Worm (Caenorhabditis elegans) whole organism, early embryonic: ENCODE results near the gene rnf-121.

ENCODE experiments used
- B0310.2 ChIP-seq: sonication (generic microtip); optimal IDR thresholded peaks from 2 replicates; lab custom pipeline; 2016; ENCODE audit warnings: mild to moderate bottlenecking, missing genetic modification characterization, missing compliant biosample characterization
- aly-1 ChIP-seq: sonication (generic microtip); optimal IDR thresholded peaks from 2 replicates; lab custom pipeline; 2016; ENCODE audit warnings: missing genetic modification characterization, missing compliant biosample characterization
- ama-1 ChIP-seq: fragments of 150-350 bp; optimal IDR thresholded peaks from 2 replicates; lab custom pipeline; 2014
- flt-1 ChIP-seq: fragments of 200-800 bp; sonication (Bioruptor generic); IDR thresholded peaks from 2 replicates; pipeline ENCODE4 v1.3.6; 2022; ENCODE audit warnings: missing genetic modification characterization, missing compliant biosample characterization
- hmbx-1 ChIP-seq: sonication (generic microtip); optimal IDR thresholded peaks from 2 replicates; lab custom pipeline; 2016; ENCODE audit warnings: mild to moderate bottlenecking, missing genetic modification characterization, missing compliant biosample characterization
- hmg-4 ChIP-seq: fragments of 200-800 bp; sonication (Bioruptor generic); optimal IDR thresholded peaks from 2 replicates; lab custom pipeline; 2018; ENCODE audit warnings: mild to moderate bottlenecking, missing genetic modification characterization, missing compliant biosample characterization
- pes-1 ChIP-seq: fragments of 200-800 bp; sonication (Bioruptor generic); IDR thresholded peaks from 2 replicates; pipeline ENCODE4 v1.3.6; 2022; ENCODE audit warnings: missing genetic modification reagents, missing genetic modification characterization, missing compliant biosample characterization
- scrt-1 ChIP-seq: fragments of 200-800 bp; sonication (Bioruptor generic); IDR thresholded peaks from 2 replicates; pipeline ENCODE4 v1.3.6; 2022; ENCODE audit warnings: missing genetic modification characterization, missing compliant biosample characterization
- tbx-11 ChIP-seq: fragments of 200-800 bp; sonication (Bioruptor generic); IDR thresholded peaks from 2 replicates; pipeline ENCODE4 v1.3.6; 2022; ENCODE audit warnings: missing genetic modification characterization, missing compliant biosample characterization
- tbx-37 ChIP-seq: fragments of 200-800 bp; sonication (Bioruptor generic); conservative IDR thresholded peaks from 2 replicates; pipeline ENCODE4 v1.3.6; 2022; ENCODE audit warnings: missing genetic modification reagents, missing genetic modification characterization, missing compliant biosample characterization
- tra-4 ChIP-seq: sonication (generic microtip); optimal IDR thresholded peaks from 2 replicates; lab custom pipeline; 2017; ENCODE audit warnings: missing genetic modification characterization, missing compliant biosample characterization

DNA sequence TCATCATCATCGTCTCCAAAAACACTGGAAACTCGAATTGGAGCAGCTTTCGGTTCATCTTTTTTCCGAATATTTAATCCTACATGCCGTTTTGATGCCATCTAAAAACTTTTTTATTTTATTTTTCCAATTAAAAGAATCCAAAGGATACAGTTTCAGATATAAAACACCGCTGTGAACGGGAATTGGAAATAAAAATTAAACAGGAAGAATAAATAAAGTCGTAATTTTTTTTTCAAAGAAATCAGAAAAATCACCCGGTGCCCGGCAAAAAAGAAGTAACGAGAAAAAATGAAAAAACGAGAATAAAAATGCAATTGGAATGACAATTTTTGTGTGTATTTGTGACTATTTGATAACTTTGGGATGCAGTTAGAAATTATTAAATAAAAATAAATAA is 2.1 kb downstream of the rnf-121 start, which contains the start of gene ccdc-55:
- no peak for TF ChIP-seq scrt-1
- no peak for TF ChIP-seq ama-1 (lab: Kevin White, UChicago)
- TF ChIP-seq B0310.2 (tag; lab: Kevin White, UChicago), result no peak
- TF ChIP-seq tra-4 (tag; lab: Kevin White, UChicago), result no peak
- no peak for TF ChIP-seq tbx-11 (GFP tag; lab: Robert Waterston, UW)
- TF ChIP-seq tbx-37 (GFP tag; lab: Robert Waterston, UW), result no peak
- TF ChIP-seq pes-1 (GFP tag; lab: Robert Waterston, UW), result no peak
- TF ChIP-seq hmg-4, result no peak
- no peak for TF ChIP-seq flt-1 (GFP tag; lab: Robert Waterston, UW)
- TF ChIP-seq hmbx-1 (tag; lab: Kevin White, UChicago), result no peak
- TF ChIP-seq aly-1 (tag; lab: Kevin White, UChicago), result no peak
